Worm (Caenorhabditis elegans) whole organism, L1 larva: ENCODE data around the gene acox-1.6.

Experiments used
- C04F5.9 ChIP-seq: sonication (generic microtip); optimal IDR thresholded peaks from 2 replicates; lab custom pipeline; 2016; ENCODE audit warnings: missing genetic modification characterization, missing compliant biosample characterization
- ama-1 ChIP-seq: fragments of 150-350 bp; optimal IDR thresholded peaks from 2 replicates; lab custom pipeline; 2014
- blmp-1 ChIP-seq: fragments of 150-350 bp; optimal IDR thresholded peaks from 2 replicates; lab custom pipeline; 2014; ENCODE audit warnings: missing biosample characterization, missing genetic modification characterization
- ceh-88 ChIP-seq: fragments of 200-800 bp; sonication (Bioruptor generic); IDR thresholded peaks from 2 replicates; pipeline ENCODE4 v1.3.6; 2022; ENCODE audit warnings: missing genetic modification characterization, missing compliant biosample characterization
- ceh-90 ChIP-seq: sonication (generic microtip); optimal IDR thresholded peaks from 2 replicates; lab custom pipeline; 2016; ENCODE audit warnings: missing genetic modification characterization, missing compliant biosample characterization
- ces-1 ChIP-seq: fragments of 150-350 bp; optimal IDR thresholded peaks from 2 replicates; lab custom pipeline; 2014; ENCODE audit warnings: missing biosample characterization, missing genetic modification reagents, missing genetic modification characterization
- fkh-8 ChIP-seq: sonication (generic microtip); optimal IDR thresholded peaks from 2 replicates; lab custom pipeline; 2016; ENCODE audit warnings: mild to moderate bottlenecking, missing genetic modification characterization, missing compliant biosample characterization
- isw-1 ChIP-seq: fragments of 200-800 bp; sonication (Bioruptor generic); IDR thresholded peaks from 2 replicates; pipeline ENCODE4 v1.3.6; 2022; ENCODE audit warnings: missing genetic modification characterization, missing compliant biosample characterization
- lin-13 ChIP-seq: fragments of 150-350 bp; optimal IDR thresholded peaks from 2 replicates; lab custom pipeline; 2014; ENCODE audit warnings: missing biosample characterization, missing genetic modification reagents, missing genetic modification characterization
- lin-14 ChIP-seq: fragments of 200-800 bp; sonication (Bioruptor generic); optimal IDR thresholded peaks from 2 replicates; lab custom pipeline; 2018; ENCODE audit warnings: mild to moderate bottlenecking, missing genetic modification characterization, moderate library complexity, missing compliant biosample characterization
- lin-39 ChIP-seq: fragments of 150-350 bp; optimal IDR thresholded peaks from 2 replicates; lab custom pipeline; 2014; ENCODE audit warnings: missing biosample characterization, missing genetic modification reagents, missing genetic modification characterization
- nhr-11 ChIP-seq: fragments of 150-350 bp; optimal IDR thresholded peaks from 2 replicates; lab custom pipeline; 2014; ENCODE audit warnings: missing biosample characterization, missing genetic modification characterization
- nhr-12 ChIP-seq: sonication (generic microtip); optimal IDR thresholded peaks from 2 replicates; lab custom pipeline; 2017; ENCODE audit warnings: missing biosample characterization, missing genetic modification characterization
- nhr-19 ChIP-seq: fragments of 200-800 bp; sonication (Bioruptor generic); conservative IDR thresholded peaks from 2 replicates; pipeline ENCODE4 v1.3.6; 2022; ENCODE audit warnings: missing genetic modification characterization, missing compliant biosample characterization
- nhr-20 ChIP-seq: sonication (generic microtip); optimal IDR thresholded peaks from 2 replicates; lab custom pipeline; 2016; ENCODE audit warnings: mild to moderate bottlenecking, missing genetic modification characterization, missing compliant biosample characterization
- nhr-237 ChIP-seq: fragments of 150-350 bp; optimal IDR thresholded peaks from 2 replicates; lab custom pipeline; 2014; ENCODE audit warnings: missing biosample characterization, missing genetic modification characterization
- nhr-76 ChIP-seq: sonication (generic microtip); optimal IDR thresholded peaks from 2 replicates; lab custom pipeline; 2017; ENCODE audit warnings: missing biosample characterization, missing genetic modification characterization
- nhr-85 ChIP-seq: sonication (generic microtip); peaks from one replicate; lab custom pipeline; 2016; ENCODE audit warnings: missing genetic modification characterization, inconsistent platforms, missing compliant biosample characterization
- snpc-4 ChIP-seq: fragments of 150-350 bp; optimal IDR thresholded peaks from 2 replicates; lab custom pipeline; 2014; ENCODE audit warnings: missing biosample characterization, missing genetic modification characterization
- sptf-1 ChIP-seq: fragments of 150-350 bp; optimal IDR thresholded peaks from 2 replicates; lab custom pipeline; 2014; ENCODE audit warnings: missing biosample characterization, missing genetic modification characterization
- sup-37 ChIP-seq: fragments of 200-800 bp; sonication (Bioruptor generic); optimal IDR thresholded peaks from 2 replicates; lab custom pipeline; 2018; ENCODE audit warnings: mild to moderate bottlenecking, missing genetic modification characterization, missing compliant biosample characterization
- swsn-7 ChIP-seq: sonication (generic microtip); optimal IDR thresholded peaks from 2 replicates; lab custom pipeline; 2016; ENCODE audit warnings: missing genetic modification characterization, missing compliant biosample characterization
- tlp-1 ChIP-seq: fragments of 150-350 bp; optimal IDR thresholded peaks from 2 replicates; lab custom pipeline; 2014; ENCODE audit warnings: missing biosample characterization, missing genetic modification characterization
- unc-62 ChIP-seq: fragments of 150-350 bp; optimal IDR thresholded peaks from 2 replicates; lab custom pipeline; 2014; ENCODE audit warnings: missing biosample characterization, missing genetic modification reagents, missing genetic modification characterization
- xbp-1 ChIP-seq: sonication (generic microtip); optimal IDR thresholded peaks from 2 replicates; lab custom pipeline; 2016; ENCODE audit warnings: missing genetic modification characterization, missing compliant biosample characterization
- zag-1 ChIP-seq: fragments of 150-350 bp; optimal IDR thresholded peaks from 2 replicates; lab custom pipeline; 2014; ENCODE audit warnings: missing biosample characterization, missing genetic modification characterization
- ztf-11 ChIP-seq, 2 experiments: sonication (generic microtip); optimal IDR thresholded peaks; 2 replicates each; lab custom pipeline; 2016 to 2017; ENCODE audit warnings: missing genetic modification characterization in 2 of 2, missing biosample characterization in 1 of 2, missing compliant biosample characterization in 1 of 2

The acox-1.6 gene

DNA sequence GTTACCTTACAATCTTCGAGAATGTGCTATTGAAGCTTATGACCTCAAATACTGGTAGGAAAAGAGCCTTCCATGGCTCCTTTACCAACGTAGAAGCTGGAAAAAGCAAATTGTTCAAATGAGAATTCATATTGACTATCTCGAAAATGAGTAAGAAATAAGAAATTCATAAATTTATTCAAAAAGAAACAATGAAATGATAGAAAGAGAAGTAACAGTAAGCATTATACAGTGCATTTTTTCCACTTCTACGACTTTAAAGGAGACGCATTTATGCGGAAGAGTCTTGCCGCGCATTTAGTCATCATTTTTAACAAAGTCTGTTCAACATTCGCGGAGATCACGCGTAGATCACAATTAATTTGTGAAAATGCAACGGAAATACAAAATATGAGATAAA lies 43.4 kb downstream of the acox-1.6 start, which contains the start of gene Y7A5A.10:
TSS of gene Y7A5A.10 (minus strand) at position 101 of the 400 bp plus-strand sequence.
- TF ChIP-seq nhr-11 (tag; lab: Kevin White, UChicago) (no peak), nhr-20 (no peak), tlp-1 (tag; lab: Kevin White, UChicago) (no peak), nhr-76 (no peak), nhr-12 (tag; lab: Kevin White, UChicago) (no peak), ceh-88 (no peak), lin-13 (GFP tag; lab: Kevin White, UChicago) (no peak), snpc-4 (no peak), ceh-90 (tag; lab: Kevin White, UChicago) (no peak), nhr-85 (tag; lab: Kevin White, UChicago) (no peak), nhr-19 (GFP tag; lab: Robert Waterston, UW) (no peak), ama-1 (lab: Kevin White, UChicago) (no peak), ztf-11 (tag; optimal IDR thresholded peaks at IDR 0.05; lab: Kevin White, UChicago) (no peak), sup-37 (no peak)

DNA sequence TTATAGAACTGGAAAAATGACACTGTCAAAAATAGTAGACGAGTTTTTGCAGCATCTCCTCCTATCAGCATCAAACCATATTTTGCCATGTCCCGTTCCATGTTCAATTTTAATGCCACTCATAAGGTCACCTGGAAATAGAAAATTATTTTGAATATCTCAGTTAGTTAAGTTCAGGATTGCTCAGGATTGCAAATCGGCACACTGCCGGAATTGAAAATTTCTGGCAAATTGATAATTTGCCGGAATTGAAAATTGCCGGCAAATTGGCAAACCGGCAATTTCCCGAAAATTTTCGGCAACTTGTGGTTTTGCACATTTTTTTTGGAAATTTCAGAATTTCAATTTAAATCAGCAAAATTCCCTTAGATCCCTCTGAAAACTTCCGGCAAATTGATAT lies 51.6 kb downstream of the acox-1.6 start, which contains the start of gene Y7A5A.5:
TSS of gene Y7A5A.5 (minus strand) at position 101 of the 400 bp plus-strand sequence.
- no peak for TF ChIP-seq blmp-1 (tag; lab: Kevin White, UChicago)
- no peak for TF ChIP-seq ceh-88
- no peak for TF ChIP-seq nhr-237 (tag; lab: Kevin White, UChicago)
- TF ChIP-seq lin-14 (GFP tag; lab: Kevin White, UChicago) = no peak
- no peak for TF ChIP-seq nhr-76
- TF ChIP-seq snpc-4 = no peak
- no peak for TF ChIP-seq fkh-8

DNA sequence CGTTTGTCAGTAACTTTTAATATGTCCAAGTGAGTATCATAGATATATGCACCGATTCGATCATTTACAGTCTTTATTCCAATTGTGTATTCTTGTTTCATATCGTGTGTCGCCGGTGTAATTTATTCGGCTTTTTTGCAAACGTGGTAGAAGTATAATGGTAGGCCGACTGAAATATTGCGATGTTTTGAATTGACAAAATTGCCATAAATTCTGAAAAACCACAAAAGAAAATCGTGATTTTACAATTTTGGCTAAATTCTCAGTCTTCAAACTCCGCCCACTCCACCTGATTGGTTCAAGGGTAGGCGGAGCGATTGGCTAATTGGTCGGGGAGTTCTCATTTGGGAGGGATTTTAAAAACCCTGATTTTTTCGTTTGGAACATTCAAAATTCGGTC lies 53.8 kb downstream of the acox-1.6 start, which contains the start of gene Y7A5A.3:
TSS of gene Y7A5A.3 (minus strand) at position 101 of the 400 bp plus-strand sequence.
- no peak for TF ChIP-seq ces-1 (GFP tag; lab: Kevin White, UChicago)
- TF ChIP-seq C04F5.9 (tag; lab: Kevin White, UChicago) = no peak
- TF ChIP-seq xbp-1 = no peak
- TF ChIP-seq isw-1 (GFP tag; lab: Robert Waterston, UW) = no peak
- no peak for TF ChIP-seq zag-1 (tag; lab: Kevin White, UChicago)
- TF ChIP-seq lin-39 (tag; lab: Kevin White, UChicago) = no peak
- TF ChIP-seq unc-62 (GFP tag; lab: Kevin White, UChicago) = no peak
- TF ChIP-seq sptf-1 (tag; lab: Kevin White, UChicago) = no peak
- TF ChIP-seq swsn-7 (tag; lab: Kevin White, UChicago) = no peak
